Fruit fly (Drosophila melanogaster): ENCODE data around the gene CG6999.

CG6999 gene

dm6 chrX:9082600-9082999 lies 5.6 kb upstream of the CG6999 start, which contains the start of gene APC4 (continued):
- peak; percentile 25 for TF ChIP-seq CG15514 (GFP tag; optimal IDR thresholded peaks at IDR 0.05)
- TF ChIP-seq Dref (GFP tag; IDR thresholded peaks at IDR 0.05): peak; percentile 49
- no peak for TF ChIP-seq CG9215 (GFP tag; IDR thresholded peaks at IDR 0.05)
- TF ChIP-seq lilli (GFP tag; optimal IDR thresholded peaks at IDR 0.05): peak; percentile 39
- no peak for TF ChIP-seq lmd (GFP tag; IDR thresholded peaks at IDR 0.05)
- TF ChIP-seq psq (GFP tag; optimal IDR thresholded peaks at IDR 0.05): no peak
- no peak for TF ChIP-seq Bgb (GFP tag; IDR thresholded peaks at IDR 0.05; ENCODE audit: partially characterized antibody)
- peak; percentile 9 for TF ChIP-seq CG10209 (GFP tag; optimal IDR thresholded peaks at IDR 0.05)
- no peak for TF ChIP-seq CG12769 (tag; optimal IDR thresholded peaks at IDR 0.05)
- TF ChIP-seq Doc2 (GFP tag; IDR thresholded peaks at IDR 0.05): no peak
- no peak for TF ChIP-seq wek (GFP tag; optimal IDR thresholded peaks at IDR 0.05)
- peak; percentile 11 for TF ChIP-seq pum (GFP tag; optimal IDR thresholded peaks at IDR 0.05)
- TF ChIP-seq CG18262 (tag; optimal IDR thresholded peaks at IDR 0.05): peak; percentile 45
- peak; percentile 25 for TF ChIP-seq tin (GFP tag; optimal IDR thresholded peaks at IDR 0.05)
- no peak for TF ChIP-seq Dfd (GFP tag; optimal IDR thresholded peaks at IDR 0.05)
- no peak for TF ChIP-seq Trl (optimal IDR thresholded peaks at IDR 0.05)
- no peak for TF ChIP-seq Trl (GFP tag; optimal IDR thresholded peaks at IDR 0.05)
- TF ChIP-seq CG4424 (GFP tag; optimal IDR thresholded peaks at IDR 0.05): peak; percentile 26
- peak; percentile 0 for TF ChIP-seq fd3F (GFP tag; optimal IDR thresholded peaks at IDR 0.05)
- TF ChIP-seq Hr51 (GFP tag; optimal IDR thresholded peaks at IDR 0.05): peak in 1 of 2 experiments; percentile 41
- TF ChIP-seq CG15269 (tag; optimal IDR thresholded peaks at IDR 0.05): peak; percentile 34
- TF ChIP-seq Dek (tag; optimal IDR thresholded peaks at IDR 0.05): peak; percentile 19
- no peak for TF ChIP-seq CG1603 (tag; optimal IDR thresholded peaks at IDR 0.05)
- no peak for TF ChIP-seq HmgZ (tag; optimal IDR thresholded peaks at IDR 0.05)
- peak; percentile 23 for TF ChIP-seq az2 (GFP tag; optimal IDR thresholded peaks at IDR 0.05)
- peak; percentile 42 for TF ChIP-seq Nf-YC (tag; optimal IDR thresholded peaks at IDR 0.05)
- TF ChIP-seq CG17385 (GFP tag; optimal IDR thresholded peaks at IDR 0.05): peak; percentile 41
- no peak for TF ChIP-seq MESR4 (GFP tag; optimal IDR thresholded peaks at IDR 0.05)
- no peak for TF ChIP-seq sisA (GFP tag; IDR thresholded peaks at IDR 0.05)
- TF ChIP-seq tgo (GFP tag; IDR thresholded peaks at IDR 0.05): no peak
- TF ChIP-seq shn (GFP tag; optimal IDR thresholded peaks at IDR 0.05): no peak
- peak; percentile 56 for TF ChIP-seq CG2120 (GFP tag; optimal IDR thresholded peaks at IDR 0.05)
- TF ChIP-seq luna (GFP tag; optimal IDR thresholded peaks at IDR 0.05): no peak
- no peak for TF ChIP-seq CG7271 (tag; optimal IDR thresholded peaks at IDR 0.05)
- TF ChIP-seq Sry-β (GFP tag; optimal IDR thresholded peaks at IDR 0.05): peak; percentile 94
- peak; percentile 39 for TF ChIP-seq CG7839 (tag; optimal IDR thresholded peaks at IDR 0.05)
- no peak for TF ChIP-seq GATAe (GFP tag; conservative IDR thresholded peaks at IDR 0.05)
- TF ChIP-seq crc (GFP tag; optimal IDR thresholded peaks at IDR 0.05): no peak
- no peak for TF ChIP-seq tll (GFP tag; optimal IDR thresholded peaks at IDR 0.05)
- peak; percentile 30 for TF ChIP-seq Camta (GFP tag; optimal IDR thresholded peaks at IDR 0.05)
- no peak for TF ChIP-seq dysf (GFP tag; IDR thresholded peaks at IDR 0.05)
- TF ChIP-seq CG30403 (GFP tag; optimal IDR thresholded peaks at IDR 0.05): peak; percentile 55
- no peak for TF ChIP-seq CG31441 (GFP tag; IDR thresholded peaks at IDR 0.05)
- TF ChIP-seq CG9876 (GFP tag; optimal IDR thresholded peaks at IDR 0.05): no peak
- TF ChIP-seq fru (optimal IDR thresholded peaks at IDR 0.05): no peak
- no peak for TF ChIP-seq tna (GFP tag; IDR thresholded peaks at IDR 0.05; ENCODE audit: partially characterized antibody)
- no peak for TF ChIP-seq btn (GFP tag; optimal IDR thresholded peaks at IDR 0.05)
- TF ChIP-seq emc (GFP tag; optimal IDR thresholded peaks at IDR 0.05): no peak
- TF ChIP-seq ara (GFP tag; IDR thresholded peaks at IDR 0.05): no peak
- TF ChIP-seq sna (GFP tag; IDR thresholded peaks at IDR 0.05; ENCODE audit: partially characterized antibody): no peak
- TF ChIP-seq dpn (GFP tag; optimal IDR thresholded peaks at IDR 0.05): peak; percentile 14 to 20
- TF ChIP-seq CG11560 (tag; IDR thresholded peaks at IDR 0.05): peak; percentile 88

Data from whole organism, embryonic.